Worm (Caenorhabditis elegans) whole organism, L4 larva: ENCODE data around the gene lgc-10.

Experiments used
- D1046.2 ChIP-seq: fragments of 200-800 bp; sonication (Bioruptor generic); IDR thresholded peaks from 2 replicates; pipeline ENCODE4 v1.3.6; 2022; ENCODE audit warnings: missing genetic modification characterization, missing compliant biosample characterization
- R02D3.7 ChIP-seq: fragments of 150-350 bp; sonication (generic microtip); optimal IDR thresholded peaks from 3 replicates; lab custom pipeline; 2014; ENCODE audit warnings: missing biosample characterization, missing genetic modification characterization
- T26A8.4 ChIP-seq: fragments of 200-800 bp; sonication (Bioruptor generic); IDR thresholded peaks from 2 replicates; pipeline ENCODE4 v1.3.6; 2022; ENCODE audit warnings: missing genetic modification characterization, missing compliant biosample characterization
- Y5F2A.4 ChIP-seq: fragments of 200-800 bp; sonication (Bioruptor generic); optimal IDR thresholded peaks from 2 replicates; lab custom pipeline; 2018; ENCODE audit warnings: mild to moderate bottlenecking, missing genetic modification characterization, missing compliant biosample characterization
- Y75B8A.6 ChIP-seq: fragments of 200-800 bp; sonication (Bioruptor generic); IDR thresholded peaks from 2 replicates; pipeline ENCODE4 v1.3.6; 2022; ENCODE audit warnings: missing genetic modification reagents, missing genetic modification characterization, missing compliant biosample characterization
- ceh-62 ChIP-seq: sonication (generic microtip); optimal IDR thresholded peaks from 2 replicates; lab custom pipeline; 2017; ENCODE audit warnings: missing biosample characterization, missing genetic modification characterization
- ctbp-1 ChIP-seq: fragments of 200-800 bp; sonication (Bioruptor generic); IDR thresholded peaks from 2 replicates; pipeline ENCODE4 v1.3.6; 2022; ENCODE audit warnings: missing genetic modification reagents, missing genetic modification characterization, missing compliant biosample characterization
- daf-16 ChIP-seq, 3 experiments: sonication (generic microtip); optimal IDR thresholded peaks; 2 replicates each; lab custom pipeline; 2016 to 2017; ENCODE audit warnings: missing genetic modification characterization in 3 of 3, missing genetic modification reagents in 3 of 3, mild to moderate bottlenecking in 2 of 3, missing compliant biosample characterization in 2 of 3, missing biosample characterization in 1 of 3, moderate library complexity in 1 of 3
- daf-19 ChIP-seq: fragments of 200-800 bp; sonication (Bioruptor generic); conservative IDR thresholded peaks from 2 replicates; pipeline ENCODE4 v1.3.6; 2022; ENCODE audit warnings: missing genetic modification characterization, missing compliant biosample characterization
- dmd-6 ChIP-seq: fragments of 200-800 bp; sonication (Bioruptor generic); IDR thresholded peaks from 2 replicates; pipeline ENCODE4 v1.3.6; 2022; ENCODE audit warnings: missing genetic modification reagents, missing genetic modification characterization, missing compliant biosample characterization
- dmd-8 ChIP-seq: fragments of 200-800 bp; sonication (Bioruptor generic); IDR thresholded peaks from 2 replicates; pipeline ENCODE4 v1.3.6; 2022; ENCODE audit warnings: missing genetic modification characterization, missing compliant biosample characterization
- dpl-1 ChIP-seq: fragments of 150-350 bp; optimal IDR thresholded peaks from 2 replicates; lab custom pipeline; 2014; ENCODE audit warnings: missing biosample characterization, missing genetic modification reagents, missing genetic modification characterization
- duxl-1 ChIP-seq: sonication (generic microtip); optimal IDR thresholded peaks from 2 replicates; lab custom pipeline; 2016; ENCODE audit warnings: mild to moderate bottlenecking, missing genetic modification characterization, moderate library complexity, missing compliant biosample characterization; ENCODE audit not compliant: poor library complexity
- dve-1 ChIP-seq: sonication (generic microtip); optimal IDR thresholded peaks from 2 replicates; lab custom pipeline; 2017; ENCODE audit warnings: antibody characterized with exemption, mild to moderate bottlenecking, missing genetic modification characterization, missing compliant biosample characterization; ENCODE audit not compliant: insufficient read depth
- egl-43 ChIP-seq: fragments of 200-800 bp; sonication (Bioruptor generic); IDR thresholded peaks from 2 replicates; pipeline ENCODE4 v1.3.6; 2022; ENCODE audit warnings: missing genetic modification reagents, missing genetic modification characterization, missing compliant biosample characterization
- hif-1 ChIP-seq, 2 experiments: sonication (generic microtip); optimal IDR thresholded peaks; 2 replicates each; lab custom pipeline; 2016 to 2017; ENCODE audit warnings: missing compliant biosample characterization in 2 of 2, missing genetic modification characterization in 2 of 2, missing genetic modification reagents in 2 of 2, missing genotype in 2 of 2, mild to moderate bottlenecking in 1 of 2
- hlh-30 ChIP-seq: sonication (generic microtip); optimal IDR thresholded peaks from 2 replicates; lab custom pipeline; 2017; ENCODE audit warnings: antibody characterized with exemption, mild to moderate bottlenecking, missing genetic modification characterization, missing compliant biosample characterization; ENCODE audit not compliant: insufficient read depth
- lin-15B ChIP-seq: fragments of 150-350 bp; sonication (generic microtip); optimal IDR thresholded peaks from 3 replicates; lab custom pipeline; 2014; ENCODE audit warnings: missing biosample characterization, missing genetic modification characterization
- lin-39 ChIP-seq: fragments of 150-350 bp; optimal IDR thresholded peaks from 2 replicates; lab custom pipeline; 2014; ENCODE audit warnings: missing biosample characterization, missing genetic modification reagents, missing genetic modification characterization
- lsy-2 ChIP-seq, 2 experiments: fragments of 150-350 bp in 1 of 2; sonication (generic microtip) in 1 of 2; optimal IDR thresholded peaks; 2 replicates each; lab custom pipeline; 2014 to 2017; ENCODE audit warnings: missing biosample characterization in 2 of 2, missing genetic modification characterization in 2 of 2
- madf-5 ChIP-seq, 2 experiments: fragments of 200-800 bp; sonication (Bioruptor generic); IDR thresholded peaks; 2 replicates each; pipeline ENCODE4 v1.3.6; 2022; ENCODE audit warnings: missing compliant biosample characterization in 2 of 2, missing genetic modification characterization in 2 of 2
- madf-9 ChIP-seq: fragments of 200-800 bp; sonication (Bioruptor generic); conservative IDR thresholded peaks from 2 replicates; pipeline ENCODE4 v1.3.6; 2022; ENCODE audit warnings: missing genetic modification reagents, missing genetic modification characterization, missing compliant biosample characterization
- mep-1 ChIP-seq: fragments of 150-350 bp; sonication (generic microtip); optimal IDR thresholded peaks from 3 replicates; lab custom pipeline; 2014; ENCODE audit warnings: missing biosample characterization, missing genetic modification characterization
- mxl-2 ChIP-seq: fragments of 200-800 bp; sonication (Bioruptor generic); conservative IDR thresholded peaks from 2 replicates; pipeline ENCODE4 v1.3.6; 2022; ENCODE audit warnings: missing genetic modification reagents, missing genetic modification characterization, missing compliant biosample characterization
- mxl-3 ChIP-seq: fragments of 200-800 bp; sonication (Bioruptor generic); optimal IDR thresholded peaks from 2 replicates; lab custom pipeline; 2018; ENCODE audit warnings: mild to moderate bottlenecking, missing genetic modification characterization, missing compliant biosample characterization
- nhr-10 ChIP-seq: fragments of 150-350 bp; optimal IDR thresholded peaks from 2 replicates; lab custom pipeline; 2014; ENCODE audit warnings: missing biosample characterization, missing genetic modification characterization
- nhr-102 ChIP-seq: sonication (generic microtip); optimal IDR thresholded peaks from 2 replicates; lab custom pipeline; 2016; ENCODE audit warnings: mild to moderate bottlenecking, missing genetic modification characterization, moderate library complexity, missing compliant biosample characterization
- nhr-11 ChIP-seq: fragments of 150-350 bp; optimal IDR thresholded peaks from 2 replicates; lab custom pipeline; 2014; ENCODE audit warnings: missing biosample characterization, missing genetic modification characterization
- nhr-28 ChIP-seq: fragments of 150-350 bp; optimal IDR thresholded peaks from 2 replicates; lab custom pipeline; 2014; ENCODE audit warnings: missing biosample characterization, missing genetic modification characterization
- nhr-6 ChIP-seq: fragments of 150-350 bp; optimal IDR thresholded peaks from 2 replicates; lab custom pipeline; 2014; ENCODE audit warnings: missing biosample characterization, missing genetic modification characterization
- nhr-76 ChIP-seq: fragments of 150-350 bp; optimal IDR thresholded peaks from 2 replicates; lab custom pipeline; 2014; ENCODE audit warnings: missing biosample characterization, missing genetic modification characterization
- pha-4 ChIP-seq, 2 experiments: fragments of 150-350 bp in 1 of 2; fragments of 200-800 bp in 1 of 2; sonication (Bioruptor generic) in 1 of 2; IDR thresholded peaks in 1 of 2; optimal IDR thresholded peaks in 1 of 2; 2 replicates each; pipeline versions ENCODE4 v1.3.6 to Lab custom; 2014 to 2022; ENCODE audit warnings: missing genetic modification characterization in 2 of 2, missing genetic modification reagents in 2 of 2, missing biosample characterization in 1 of 2, missing compliant biosample characterization in 1 of 2
- php-3 ChIP-seq: fragments of 200-800 bp; sonication (Bioruptor generic); IDR thresholded peaks from 2 replicates; pipeline ENCODE4 v1.3.6; 2022; ENCODE audit warnings: missing genetic modification reagents, missing genetic modification characterization, missing compliant biosample characterization
- pqm-1 ChIP-seq: sonication (generic microtip); optimal IDR thresholded peaks from 2 replicates; lab custom pipeline; 2017; ENCODE audit warnings: missing biosample characterization, missing genetic modification characterization
- rbr-2 ChIP-seq: sonication (generic microtip); optimal IDR thresholded peaks from 2 replicates; lab custom pipeline; 2016; ENCODE audit warnings: missing genotype, missing genetic modification characterization, missing compliant biosample characterization
- set-16 ChIP-seq: fragments of 200-800 bp; sonication (Bioruptor generic); IDR thresholded peaks from 2 replicates; pipeline ENCODE4 v1.3.6; 2022; ENCODE audit warnings: missing genetic modification reagents, missing genetic modification characterization, missing compliant biosample characterization
- skn-1 ChIP-seq: fragments of 150-350 bp; optimal IDR thresholded peaks from 2 replicates; lab custom pipeline; 2014; ENCODE audit warnings: missing biosample characterization, missing genetic modification characterization
- snpc-1.2 ChIP-seq: fragments of 200-800 bp; sonication (Bioruptor generic); IDR thresholded peaks from 2 replicates; pipeline ENCODE4 v1.3.6; 2022; ENCODE audit warnings: missing genetic modification reagents, missing genetic modification characterization, missing compliant biosample characterization
- spr-3 ChIP-seq: fragments of 200-800 bp; sonication (Bioruptor generic); optimal IDR thresholded peaks from 2 replicates; lab custom pipeline; 2018; ENCODE audit warnings: mild to moderate bottlenecking, missing genetic modification characterization, missing compliant biosample characterization
- tag-97 ChIP-seq: fragments of 200-800 bp; sonication (Bioruptor generic); IDR thresholded peaks from 2 replicates; pipeline ENCODE4 v1.3.6; 2022; ENCODE audit warnings: missing genetic modification characterization, missing compliant biosample characterization
- tra-1 ChIP-seq: fragments of 200-800 bp; sonication (Bioruptor generic); IDR thresholded peaks from 2 replicates; pipeline ENCODE4 v1.3.6; 2022; ENCODE audit warnings: missing genetic modification reagents, missing genetic modification characterization, missing compliant biosample characterization
- unc-62 ChIP-seq, 3 experiments: fragments of 150-350 bp in 1 of 3; sonication (generic microtip); optimal IDR thresholded peaks in 2 of 3; peaks in 1 of 3; 1 replicate in 1 of 3; 2 replicates in 2 of 3; lab custom pipeline; 2014 to 2017; ENCODE audit warnings: missing biosample characterization in 3 of 3, missing genetic modification characterization in 3 of 3, missing genetic modification reagents in 3 of 3, missing genotype in 1 of 3
- zip-11 ChIP-seq: fragments of 200-800 bp; sonication (Bioruptor generic); IDR thresholded peaks from 2 replicates; pipeline ENCODE4 v1.3.6; 2022; ENCODE audit warnings: missing genetic modification characterization, missing compliant biosample characterization
- zip-2 ChIP-seq: fragments of 150-350 bp; optimal IDR thresholded peaks from 2 replicates; lab custom pipeline; 2014; ENCODE audit warnings: missing biosample characterization, missing genetic modification characterization
- ztf-11 ChIP-seq: fragments of 150-350 bp; optimal IDR thresholded peaks from 2 replicates; lab custom pipeline; 2014; ENCODE audit warnings: missing biosample characterization, missing genetic modification characterization

lgc-10 gene

DNA sequence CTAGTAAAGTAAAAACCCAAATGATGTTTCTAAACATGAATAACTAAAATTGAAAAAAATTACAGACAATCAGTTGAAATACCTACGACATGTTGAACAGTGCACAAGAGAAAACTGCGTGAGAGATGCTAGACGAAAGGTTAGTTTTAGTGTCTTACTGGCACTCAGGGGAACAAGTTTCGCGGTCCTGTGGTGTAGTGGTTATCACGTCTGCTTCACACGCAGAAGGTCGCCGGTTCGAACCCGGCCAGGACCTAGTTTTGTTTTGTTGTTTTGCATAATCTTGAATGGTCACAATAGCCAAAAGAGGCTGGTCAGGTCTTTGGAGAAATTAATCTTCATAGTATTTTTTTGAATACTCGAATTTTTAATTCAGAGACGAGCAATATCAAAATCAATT lies 23.6 kb upstream of the lgc-10 start (continued):
- TF ChIP-seq tra-1 (GFP tag; lab: Robert Waterston, UW) = peak; percentile 69; the same call in 1 of the 2 replicates
- TF ChIP-seq snpc-1.2 (GFP tag; lab: Robert Waterston, UW) = peak; percentile 99
- TF ChIP-seq lin-15B = no peak
- peak; percentile 81 for TF ChIP-seq php-3 (GFP tag; lab: Robert Waterston, UW)
- peak; percentile 65 for TF ChIP-seq mep-1 (tag; lab: Kevin White, UChicago)
- no peak for TF ChIP-seq skn-1
- peak; percentile 55 for TF ChIP-seq dmd-6
- peak; percentile 70; the same call in 1 of the 2 replicates for TF ChIP-seq D1046.2 (GFP tag; lab: Robert Waterston, UW)
- TF ChIP-seq ceh-62 (tag; lab: Kevin White, UChicago) = no peak
- 0 out of 2 replicates have a peak, but pooled peaks have one; percentile 41 for TF ChIP-seq zip-11
- no peak for TF ChIP-seq nhr-11
- no peak for TF ChIP-seq pqm-1 (tag; lab: Kevin White, UChicago)
- TF ChIP-seq madf-9 (GFP tag; lab: Robert Waterston, UW) = peak; percentile 64
- TF ChIP-seq nhr-102 (tag; lab: Kevin White, UChicago) = peak; percentile 43
- peak; percentile 74; the same call in 1 of the 2 replicates for TF ChIP-seq daf-19 (GFP tag; lab: Robert Waterston, UW)
- peak; percentile 52 for TF ChIP-seq dve-1 (tag; lab: Kevin White, UChicago)
- TF ChIP-seq spr-3 (GFP tag; lab: Kevin White, UChicago) = no peak
- TF ChIP-seq nhr-28 (tag; lab: Kevin White, UChicago) = no peak
- TF ChIP-seq unc-62 (GFP tag; optimal IDR thresholded peaks at IDR 0.05 in 1 of 2; lab: Kevin White, UChicago) = no peak
- no peak for TF ChIP-seq unc-62 (tag; optimal IDR thresholded peaks at IDR 0.05; lab: Kevin White, UChicago)
- no peak for TF ChIP-seq tag-97 (GFP tag; lab: Robert Waterston, UW)
- no peak for TF ChIP-seq R02D3.7 (tag; lab: Kevin White, UChicago)
- TF ChIP-seq ztf-11 (tag; lab: Kevin White, UChicago) = no peak
- TF ChIP-seq dmd-8 (GFP tag; lab: Robert Waterston, UW) = peak; percentile 90
- peak; percentile 75 for TF ChIP-seq duxl-1 (tag; lab: Kevin White, UChicago)
- TF ChIP-seq zip-2 = peak; percentile 51
- TF ChIP-seq T26A8.4 (GFP tag; lab: Robert Waterston, UW) = peak; percentile 79
- TF ChIP-seq nhr-6 (tag; lab: Kevin White, UChicago) = no peak
- no peak for TF ChIP-seq lin-39
- peak; percentile 66; the same call in 1 of the 2 replicates for TF ChIP-seq ctbp-1 (GFP tag; lab: Robert Waterston, UW)
- TF ChIP-seq nhr-10 (tag; lab: Kevin White, UChicago) = no peak
- TF ChIP-seq nhr-76 (tag; lab: Kevin White, UChicago) = no peak
- no peak for TF ChIP-seq mxl-2
- TF ChIP-seq hif-1 (tag; optimal IDR thresholded peaks at IDR 0.05; lab: Kevin White, UChicago) = peak in 1 of 2 experiments; percentile 12
- TF ChIP-seq Y75B8A.6 = peak; percentile 84
- peak; percentile 81 to 84; a peak in 3 of 4 replicates for TF ChIP-seq madf-5 (GFP tag; IDR thresholded peaks at IDR 0.05; lab: Robert Waterston, UW)

DNA sequence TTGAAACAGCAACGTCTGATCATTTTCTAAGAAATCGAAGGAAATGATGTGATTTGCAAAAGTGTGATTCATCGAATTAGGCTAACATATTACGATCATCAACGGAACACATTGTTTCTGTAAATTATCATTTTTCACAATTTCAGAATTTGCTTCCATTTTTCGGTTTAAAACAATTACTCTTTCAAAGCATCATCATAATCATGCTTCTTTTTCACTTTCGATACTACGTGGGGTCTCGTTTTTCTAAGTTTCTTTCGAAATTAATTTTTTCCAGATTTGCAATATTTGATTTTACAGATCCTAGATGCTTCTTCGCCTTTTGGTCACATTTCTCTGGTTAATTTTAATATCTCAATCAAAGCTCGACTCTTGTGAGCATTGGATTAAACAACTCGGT lies 22.8 kb upstream of the lgc-10 start, which contains the start of gene tyr-6:
Gene tyr-6, plus strand, starts transcription at position 301 of the 400 bp plus-strand sequence.
- TF ChIP-seq tra-1 (GFP tag; lab: Robert Waterston, UW) (no peak), nhr-76 (tag; lab: Kevin White, UChicago) (no peak), mxl-3 (GFP tag; lab: Kevin White, UChicago) (no peak), nhr-10 (tag; lab: Kevin White, UChicago) (no peak), egl-43 (GFP tag; lab: Robert Waterston, UW) (no peak)

ce11 chrIV:6474751-6475150 lies 17.4 kb upstream of the lgc-10 start:
- TF ChIP-seq dve-1 (tag; lab: Kevin White, UChicago) (peak; percentile 32), hlh-30 (tag; lab: Kevin White, UChicago) (peak; percentile 9), rbr-2 (tag; lab: Kevin White, UChicago) (peak; percentile 29), pha-4 (GFP tag; IDR thresholded peaks at IDR 0.05; lab: Robert Waterston, UW) (no peak), pha-4 (tag; optimal IDR thresholded peaks at IDR 0.05; lab: Kevin White, UChicago) (no peak), dpl-1 (peak; percentile 6), nhr-11 (peak; percentile 17), mep-1 (tag; lab: Kevin White, UChicago) (peak; percentile 44), daf-16 (GFP tag; optimal IDR thresholded peaks at IDR 0.05; lab: Kevin White, UChicago) (peak in 1 of 2 experiments; percentile 12), daf-16 (tag; optimal IDR thresholded peaks at IDR 0.05; lab: Kevin White, UChicago) (peak; percentile 86), lsy-2 (tag; optimal IDR thresholded peaks at IDR 0.05; lab: Kevin White, UChicago) (peak in 1 of 2 experiments; percentile 64), Y5F2A.4 (GFP tag; lab: Kevin White, UChicago) (no peak), lin-15B (no peak), nhr-10 (tag; lab: Kevin White, UChicago) (no peak), madf-5 (GFP tag; IDR thresholded peaks at IDR 0.05; lab: Robert Waterston, UW) (no peak), set-16 (no peak)
